Worm (Caenorhabditis elegans) whole organism, L4 larva: ENCODE results near the gene cest-28.

ENCODE experiments used
- F37D6.2 ChIP-seq: sonication (generic microtip); optimal IDR thresholded peaks from 2 replicates; lab custom pipeline; 2016; ENCODE audit warnings: mild to moderate bottlenecking, missing genetic modification characterization, missing compliant biosample characterization
- T26A8.4 ChIP-seq: fragments of 200-800 bp; sonication (Bioruptor generic); IDR thresholded peaks from 2 replicates; pipeline ENCODE4 v1.3.6; 2022; ENCODE audit warnings: missing genetic modification characterization, missing compliant biosample characterization
- Y5F2A.4 ChIP-seq: fragments of 200-800 bp; sonication (Bioruptor generic); optimal IDR thresholded peaks from 2 replicates; lab custom pipeline; 2018; ENCODE audit warnings: mild to moderate bottlenecking, missing genetic modification characterization, missing compliant biosample characterization
- Y75B8A.6 ChIP-seq: fragments of 200-800 bp; sonication (Bioruptor generic); IDR thresholded peaks from 2 replicates; pipeline ENCODE4 v1.3.6; 2022; ENCODE audit warnings: missing genetic modification reagents, missing genetic modification characterization, missing compliant biosample characterization
- ZK546.5 ChIP-seq, 2 experiments: sonication (generic microtip); optimal IDR thresholded peaks; 2 replicates each; lab custom pipeline; 2017; ENCODE audit warnings: missing biosample characterization in 2 of 2, missing genetic modification characterization in 2 of 2
- aly-2 ChIP-seq: sonication (generic microtip); optimal IDR thresholded peaks from 2 replicates; lab custom pipeline; 2018; ENCODE audit warnings: missing biosample characterization, missing genetic modification characterization
- ctbp-1 ChIP-seq: fragments of 200-800 bp; sonication (Bioruptor generic); IDR thresholded peaks from 2 replicates; pipeline ENCODE4 v1.3.6; 2022; ENCODE audit warnings: missing genetic modification reagents, missing genetic modification characterization, missing compliant biosample characterization
- daf-12 ChIP-seq: fragments of 150-350 bp; optimal IDR thresholded peaks from 2 replicates; lab custom pipeline; 2014; ENCODE audit warnings: missing biosample characterization, missing genetic modification reagents, missing genetic modification characterization
- daf-16 ChIP-seq, 3 experiments: sonication (generic microtip); optimal IDR thresholded peaks; 2 replicates each; lab custom pipeline; 2016 to 2017; ENCODE audit warnings: missing genetic modification characterization in 3 of 3, missing genetic modification reagents in 3 of 3, mild to moderate bottlenecking in 2 of 3, missing compliant biosample characterization in 2 of 3, missing biosample characterization in 1 of 3, moderate library complexity in 1 of 3
- daf-8 ChIP-seq: fragments of 200-800 bp; sonication (Bioruptor generic); IDR thresholded peaks from 2 replicates; pipeline ENCODE4 v1.3.6; 2022; ENCODE audit warnings: missing genetic modification characterization, missing compliant biosample characterization
- dpl-1 ChIP-seq: fragments of 150-350 bp; optimal IDR thresholded peaks from 2 replicates; lab custom pipeline; 2014; ENCODE audit warnings: missing biosample characterization, missing genetic modification reagents, missing genetic modification characterization
- hlh-30 ChIP-seq: sonication (generic microtip); optimal IDR thresholded peaks from 2 replicates; lab custom pipeline; 2017; ENCODE audit warnings: antibody characterized with exemption, mild to moderate bottlenecking, missing genetic modification characterization, missing compliant biosample characterization; ENCODE audit not compliant: insufficient read depth
- lin-15B ChIP-seq: fragments of 150-350 bp; sonication (generic microtip); optimal IDR thresholded peaks from 3 replicates; lab custom pipeline; 2014; ENCODE audit warnings: missing biosample characterization, missing genetic modification characterization
- lin-38 ChIP-seq: fragments of 200-800 bp; sonication (Bioruptor generic); IDR thresholded peaks from 2 replicates; pipeline ENCODE4 v1.3.6; 2022; ENCODE audit warnings: missing genetic modification reagents, missing genetic modification characterization, missing compliant biosample characterization
- lir-3 ChIP-seq: sonication (generic microtip); optimal IDR thresholded peaks from 2 replicates; lab custom pipeline; 2016; ENCODE audit warnings: mild to moderate bottlenecking, missing genetic modification characterization, missing compliant biosample characterization
- madf-5 ChIP-seq, 2 experiments: fragments of 200-800 bp; sonication (Bioruptor generic); IDR thresholded peaks; 2 replicates each; pipeline ENCODE4 v1.3.6; 2022; ENCODE audit warnings: missing compliant biosample characterization in 2 of 2, missing genetic modification characterization in 2 of 2
- mdl-1 ChIP-seq, 2 experiments: fragments of 150-350 bp in 1 of 2; sonication (generic microtip) in 1 of 2; optimal IDR thresholded peaks; 2 replicates each; lab custom pipeline; 2014 to 2017; ENCODE audit warnings: missing biosample characterization in 2 of 2, missing genetic modification characterization in 2 of 2
- mdt-29 ChIP-seq: fragments of 200-800 bp; sonication (Bioruptor generic); IDR thresholded peaks from 2 replicates; pipeline ENCODE4 v1.3.6; 2022; ENCODE audit warnings: missing genetic modification reagents, missing genetic modification characterization, missing compliant biosample characterization
- mes-2 ChIP-seq: sonication (generic microtip); optimal IDR thresholded peaks from 2 replicates; lab custom pipeline; 2016; ENCODE audit warnings: missing genotype, mild to moderate bottlenecking, missing genetic modification characterization, missing compliant biosample characterization; ENCODE audit not compliant: poor library complexity, severe bottlenecking
- mxl-2 ChIP-seq: fragments of 200-800 bp; sonication (Bioruptor generic); conservative IDR thresholded peaks from 2 replicates; pipeline ENCODE4 v1.3.6; 2022; ENCODE audit warnings: missing genetic modification reagents, missing genetic modification characterization, missing compliant biosample characterization
- nhr-11 ChIP-seq: fragments of 150-350 bp; optimal IDR thresholded peaks from 2 replicates; lab custom pipeline; 2014; ENCODE audit warnings: missing biosample characterization, missing genetic modification characterization
- nhr-111 ChIP-seq: fragments of 200-800 bp; sonication (Bioruptor generic); optimal IDR thresholded peaks from 2 replicates; lab custom pipeline; 2018; ENCODE audit warnings: mild to moderate bottlenecking, missing genetic modification characterization, missing compliant biosample characterization
- nhr-41 ChIP-seq: fragments of 200-800 bp; sonication (Bioruptor generic); IDR thresholded peaks from 2 replicates; pipeline ENCODE4 v1.3.6; 2022; ENCODE audit warnings: missing genetic modification reagents, missing genetic modification characterization, missing compliant biosample characterization
- nhr-42 ChIP-seq: fragments of 200-800 bp; sonication (Bioruptor generic); IDR thresholded peaks from 2 replicates; pipeline ENCODE4 v1.3.6; 2022; ENCODE audit warnings: missing genetic modification characterization, missing compliant biosample characterization
- nhr-48 ChIP-seq: sonication (generic microtip); optimal IDR thresholded peaks from 2 replicates; lab custom pipeline; 2016; ENCODE audit warnings: mild to moderate bottlenecking, missing genetic modification characterization, missing compliant biosample characterization
- nhr-6 ChIP-seq: fragments of 150-350 bp; optimal IDR thresholded peaks from 2 replicates; lab custom pipeline; 2014; ENCODE audit warnings: missing biosample characterization, missing genetic modification characterization
- pha-4 ChIP-seq, 2 experiments: fragments of 150-350 bp in 1 of 2; fragments of 200-800 bp in 1 of 2; sonication (Bioruptor generic) in 1 of 2; IDR thresholded peaks in 1 of 2; optimal IDR thresholded peaks in 1 of 2; 2 replicates each; pipeline versions ENCODE4 v1.3.6 to Lab custom; 2014 to 2022; ENCODE audit warnings: missing genetic modification characterization in 2 of 2, missing genetic modification reagents in 2 of 2, missing biosample characterization in 1 of 2, missing compliant biosample characterization in 1 of 2
- sdz-12 ChIP-seq: fragments of 200-800 bp; sonication (Bioruptor generic); optimal IDR thresholded peaks from 2 replicates; lab custom pipeline; 2018; ENCODE audit warnings: mild to moderate bottlenecking, missing genetic modification characterization, missing compliant biosample characterization
- set-16 ChIP-seq: fragments of 200-800 bp; sonication (Bioruptor generic); IDR thresholded peaks from 2 replicates; pipeline ENCODE4 v1.3.6; 2022; ENCODE audit warnings: missing genetic modification reagents, missing genetic modification characterization, missing compliant biosample characterization
- skn-1 ChIP-seq: fragments of 150-350 bp; optimal IDR thresholded peaks from 2 replicates; lab custom pipeline; 2014; ENCODE audit warnings: missing biosample characterization, missing genetic modification characterization
- spr-3 ChIP-seq: fragments of 200-800 bp; sonication (Bioruptor generic); optimal IDR thresholded peaks from 2 replicates; lab custom pipeline; 2018; ENCODE audit warnings: mild to moderate bottlenecking, missing genetic modification characterization, missing compliant biosample characterization
- unc-130 ChIP-seq: sonication (generic microtip); optimal IDR thresholded peaks from 2 replicates; lab custom pipeline; 2016; ENCODE audit warnings: missing genetic modification reagents, missing genetic modification characterization, missing compliant biosample characterization
- unc-39 ChIP-seq: sonication (generic microtip); optimal IDR thresholded peaks from 2 replicates; lab custom pipeline; 2017; ENCODE audit warnings: missing biosample characterization, missing genetic modification characterization
- zfp-2 ChIP-seq: sonication (generic microtip); optimal IDR thresholded peaks from 2 replicates; lab custom pipeline; 2016; ENCODE audit warnings: mild to moderate bottlenecking, missing genetic modification characterization, missing compliant biosample characterization
- zip-11 ChIP-seq: fragments of 200-800 bp; sonication (Bioruptor generic); IDR thresholded peaks from 2 replicates; pipeline ENCODE4 v1.3.6; 2022; ENCODE audit warnings: missing genetic modification characterization, missing compliant biosample characterization

The cest-28 gene

DNA sequence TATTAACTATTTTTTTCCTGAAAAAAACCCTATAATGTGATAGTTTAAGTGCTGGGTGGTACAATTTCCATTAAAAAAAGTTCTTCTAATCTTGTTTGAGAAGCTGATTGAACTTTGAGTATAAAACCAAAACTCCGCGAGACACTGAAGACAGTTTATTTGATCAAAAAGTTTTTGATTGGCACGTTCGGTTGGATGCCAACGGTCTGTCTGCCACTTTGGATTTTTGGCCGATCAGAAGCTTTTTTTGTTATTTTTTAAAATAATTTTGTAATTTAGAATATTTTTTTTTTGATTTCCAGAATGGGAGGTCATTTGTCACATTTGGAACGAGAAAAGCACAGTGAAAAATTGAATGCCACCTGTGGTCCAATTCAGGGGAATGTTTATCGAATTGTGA lies at the start of gene cest-28:
TSS of gene cest-28 (plus strand) at position 301 of the 400 bp plus-strand sequence.
- TF ChIP-seq zfp-2 (tag; lab: Kevin White, UChicago) (no peak), Y75B8A.6 (no peak), mes-2 (no peak), ZK546.5 (tag; optimal IDR thresholded peaks at IDR 0.05; lab: Kevin White, UChicago) (no peak), lir-3 (tag; lab: Kevin White, UChicago) (no peak), sdz-12 (GFP tag; lab: Kevin White, UChicago) (no peak), unc-39 (tag; lab: Kevin White, UChicago) (no peak), daf-8 (GFP tag; lab: Robert Waterston, UW) (no peak), T26A8.4 (no peak), daf-12 (tag; lab: Kevin White, UChicago) (no peak), hlh-30 (tag; lab: Kevin White, UChicago) (no peak), zip-11 (GFP tag; lab: Robert Waterston, UW) (no peak), lin-15B (tag; lab: Kevin White, UChicago) (no peak), dpl-1 (GFP tag; lab: Kevin White, UChicago) (no peak), F37D6.2 (no peak), mdt-29 (GFP tag; lab: Robert Waterston, UW) (no peak), lin-38 (GFP tag; lab: Robert Waterston, UW) (no peak)
- TF ChIP-seq, all 104 proteins: peak for 0

DNA sequence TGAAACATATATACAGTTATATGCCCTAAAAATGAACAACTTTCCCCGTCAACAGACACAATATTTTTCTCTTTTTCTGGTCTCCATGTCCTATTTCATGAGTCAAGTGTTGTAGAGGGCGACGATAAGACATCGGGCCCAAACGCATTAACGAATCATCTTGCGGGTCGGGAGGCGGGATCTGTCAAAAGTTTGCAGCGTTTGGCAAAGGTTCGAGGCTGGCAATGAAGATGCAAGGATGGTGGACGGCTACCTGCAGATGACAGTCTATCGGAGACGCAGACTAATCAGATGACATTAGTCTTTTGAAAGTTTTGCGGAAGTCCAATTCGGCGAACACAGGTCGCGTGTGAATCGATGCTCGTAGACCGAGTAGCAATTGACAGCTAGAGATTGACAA lies 48.8 kb upstream of the cest-28 start:
- no peak for TF ChIP-seq mdl-1 (tag; optimal IDR thresholded peaks at IDR 0.05; lab: Kevin White, UChicago)
- no peak for TF ChIP-seq daf-16 (GFP tag; optimal IDR thresholded peaks at IDR 0.05; lab: Kevin White, UChicago)
- no peak for TF ChIP-seq daf-16 (tag; optimal IDR thresholded peaks at IDR 0.05; lab: Kevin White, UChicago)
- no peak for TF ChIP-seq ZK546.5 (tag; optimal IDR thresholded peaks at IDR 0.05; lab: Kevin White, UChicago)
- TF ChIP-seq sdz-12 (GFP tag; lab: Kevin White, UChicago) = no peak
- TF ChIP-seq ctbp-1 (GFP tag; lab: Robert Waterston, UW) = no peak
- TF ChIP-seq nhr-42 = no peak

DNA sequence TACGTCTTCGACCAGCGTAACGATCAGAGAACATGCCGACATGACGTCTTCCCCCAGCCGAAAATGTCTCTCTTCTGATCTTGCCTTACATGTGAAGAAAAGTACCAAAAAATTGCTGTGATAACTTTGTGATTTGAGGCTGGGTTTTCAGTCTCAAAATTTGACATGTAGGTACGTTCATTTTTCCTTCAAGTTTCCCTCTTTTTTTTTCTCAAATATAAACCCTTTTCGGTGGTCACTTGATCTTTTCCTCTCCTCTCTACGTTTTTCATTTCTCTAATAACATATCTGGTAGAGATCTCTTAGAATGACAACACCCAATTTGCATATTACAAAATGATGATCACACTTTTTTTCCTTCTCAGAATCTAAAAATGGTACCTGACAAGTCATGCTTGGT lies 47.7 kb upstream of the cest-28 start, which contains the start of gene nhr-37:
TSS of gene nhr-37 (plus strand) at position 301 of the 400 bp plus-strand sequence.
- TF ChIP-seq skn-1 (no peak), sdz-12 (GFP tag; lab: Kevin White, UChicago) (no peak), spr-3 (GFP tag; lab: Kevin White, UChicago) (no peak), Y5F2A.4 (GFP tag; lab: Kevin White, UChicago) (no peak), pha-4 (GFP tag; IDR thresholded peaks at IDR 0.05; lab: Robert Waterston, UW) (no peak), pha-4 (tag; optimal IDR thresholded peaks at IDR 0.05; lab: Kevin White, UChicago) (no peak), set-16 (GFP tag; lab: Robert Waterston, UW) (no peak), nhr-111 (GFP tag; lab: Kevin White, UChicago) (no peak), unc-130 (GFP tag; lab: Kevin White, UChicago) (no peak), daf-12 (tag; lab: Kevin White, UChicago) (no peak), madf-5 (GFP tag; IDR thresholded peaks at IDR 0.05; lab: Robert Waterston, UW) (no peak), nhr-11 (tag; lab: Kevin White, UChicago) (no peak), aly-2 (tag; lab: Kevin White, UChicago) (no peak), nhr-41 (no peak), lin-15B (tag; lab: Kevin White, UChicago) (no peak), zfp-2 (tag; lab: Kevin White, UChicago) (no peak), nhr-48 (no peak), mxl-2 (GFP tag; lab: Robert Waterston, UW) (no peak), nhr-6 (tag; lab: Kevin White, UChicago) (no peak), ZK546.5 (tag; optimal IDR thresholded peaks at IDR 0.05; lab: Kevin White, UChicago) (no peak)
